Worm (Caenorhabditis elegans): ENCODE results near the gene cgp-1.

DNA sequence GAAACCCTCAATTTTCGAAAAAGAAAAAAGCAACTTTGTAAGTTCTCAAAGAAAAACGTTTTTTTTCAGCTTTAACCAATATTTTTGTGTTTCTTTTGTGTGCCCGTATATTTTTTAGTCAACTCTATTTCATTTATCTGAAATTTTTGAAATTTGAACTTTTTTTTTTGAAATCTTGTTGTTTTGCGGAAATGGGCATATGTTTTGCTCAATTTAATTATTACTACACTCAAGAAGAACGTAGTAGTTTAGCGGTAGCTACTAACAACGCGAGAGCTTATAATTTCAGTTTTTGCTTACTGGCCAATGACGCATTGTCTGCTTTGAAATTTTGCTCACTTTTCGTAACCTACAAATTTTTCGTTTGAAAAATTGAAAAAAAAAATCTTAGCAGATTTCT lies 22.2 kb upstream of the cgp-1 start, which contains the start of gene srh-82:
- TF ChIP-seq unc-62 (GFP tag; optimal IDR thresholded peaks at IDR 0.05) = no peak
- no peak for TF ChIP-seq nhr-76 (tag; optimal IDR thresholded peaks at IDR 0.05)
- TF ChIP-seq mab-9 (GFP tag; IDR thresholded peaks at IDR 0.05) = no peak
- no peak for TF ChIP-seq unc-86 (tag; optimal IDR thresholded peaks at IDR 0.05)

All from whole organism, L1 larva.